Worm (Caenorhabditis elegans) whole organism, L4 larva: Measurements from ENCODE around the gene rpl-15.
A peak's percentile ranks its signal among the peaks of the same experiment; 100 is the strongest.

Experiments used
- D1046.2 ChIP-seq: fragments of 200-800 bp; sonication (Bioruptor generic); IDR thresholded peaks from 2 replicates; pipeline ENCODE4 v1.3.6; 2022; ENCODE audit warnings: missing genetic modification characterization, missing compliant biosample characterization
- T26A8.4 ChIP-seq: fragments of 200-800 bp; sonication (Bioruptor generic); IDR thresholded peaks from 2 replicates; pipeline ENCODE4 v1.3.6; 2022; ENCODE audit warnings: missing genetic modification characterization, missing compliant biosample characterization
- ZK546.5 ChIP-seq, 2 experiments: sonication (generic microtip); optimal IDR thresholded peaks; 2 replicates each; lab custom pipeline; 2017; ENCODE audit warnings: missing biosample characterization in 2 of 2, missing genetic modification characterization in 2 of 2
- aha-1 ChIP-seq: fragments of 150-350 bp; peaks from one replicate; lab custom pipeline; 2014; ENCODE audit warnings: missing biosample characterization, missing genetic modification characterization
- ama-1 ChIP-seq: fragments of 150-350 bp; optimal IDR thresholded peaks from 2 replicates; lab custom pipeline; 2014; ENCODE audit warnings: inconsistent platforms, mixed read lengths
- arid-1 ChIP-seq: fragments of 200-800 bp; sonication (Bioruptor generic); conservative IDR thresholded peaks from 2 replicates; pipeline ENCODE4 v1.3.6; 2022; ENCODE audit warnings: missing genetic modification reagents, missing genetic modification characterization, missing compliant biosample characterization
- ceh-62 ChIP-seq: sonication (generic microtip); optimal IDR thresholded peaks from 2 replicates; lab custom pipeline; 2017; ENCODE audit warnings: missing biosample characterization, missing genetic modification characterization
- ctbp-1 ChIP-seq: fragments of 200-800 bp; sonication (Bioruptor generic); IDR thresholded peaks from 2 replicates; pipeline ENCODE4 v1.3.6; 2022; ENCODE audit warnings: missing genetic modification reagents, missing genetic modification characterization, missing compliant biosample characterization
- dmd-6 ChIP-seq: fragments of 200-800 bp; sonication (Bioruptor generic); IDR thresholded peaks from 2 replicates; pipeline ENCODE4 v1.3.6; 2022; ENCODE audit warnings: missing genetic modification reagents, missing genetic modification characterization, missing compliant biosample characterization
- dmd-8 ChIP-seq: fragments of 200-800 bp; sonication (Bioruptor generic); IDR thresholded peaks from 2 replicates; pipeline ENCODE4 v1.3.6; 2022; ENCODE audit warnings: missing genetic modification characterization, missing compliant biosample characterization
- duxl-1 ChIP-seq: sonication (generic microtip); optimal IDR thresholded peaks from 2 replicates; lab custom pipeline; 2016; ENCODE audit warnings: mild to moderate bottlenecking, missing genetic modification characterization, moderate library complexity, missing compliant biosample characterization; ENCODE audit not compliant: poor library complexity
- egl-27 ChIP-seq: sonication (generic microtip); optimal IDR thresholded peaks from 3 replicates; lab custom pipeline; 2017; ENCODE audit warnings: missing biosample characterization, missing genetic modification reagents, missing genetic modification characterization
- fkh-10 ChIP-seq: fragments of 150-350 bp; optimal IDR thresholded peaks from 2 replicates; lab custom pipeline; 2014; ENCODE audit warnings: missing biosample characterization, missing genetic modification reagents, missing genetic modification characterization
- fos-1 ChIP-seq: fragments of 150-350 bp; optimal IDR thresholded peaks from 2 replicates; lab custom pipeline; 2014; ENCODE audit warnings: missing biosample characterization, missing genetic modification characterization
- hif-1 ChIP-seq, 2 experiments: sonication (generic microtip); optimal IDR thresholded peaks; 2 replicates each; lab custom pipeline; 2016 to 2017; ENCODE audit warnings: missing compliant biosample characterization in 2 of 2, missing genetic modification characterization in 2 of 2, missing genetic modification reagents in 2 of 2, missing genotype in 2 of 2, mild to moderate bottlenecking in 1 of 2
- hlh-11 ChIP-seq: fragments of 200-800 bp; sonication (Bioruptor generic); optimal IDR thresholded peaks from 2 replicates; lab custom pipeline; 2018; ENCODE audit warnings: mild to moderate bottlenecking, missing genetic modification characterization, missing compliant biosample characterization
- hlh-30 ChIP-seq: sonication (generic microtip); optimal IDR thresholded peaks from 2 replicates; lab custom pipeline; 2017; ENCODE audit warnings: antibody characterized with exemption, mild to moderate bottlenecking, missing genetic modification characterization, missing compliant biosample characterization; ENCODE audit not compliant: insufficient read depth
- jun-1 ChIP-seq: fragments of 150-350 bp; optimal IDR thresholded peaks from 2 replicates; lab custom pipeline; 2014; ENCODE audit warnings: missing biosample characterization, missing genetic modification reagents, missing genetic modification characterization
- lim-7 ChIP-seq: fragments of 200-800 bp; sonication (Bioruptor generic); IDR thresholded peaks from 2 replicates; pipeline ENCODE4 v1.3.6; 2022; ENCODE audit warnings: missing genetic modification characterization, missing compliant biosample characterization
- lin-39 ChIP-seq: fragments of 150-350 bp; optimal IDR thresholded peaks from 2 replicates; lab custom pipeline; 2014; ENCODE audit warnings: missing biosample characterization, missing genetic modification reagents, missing genetic modification characterization
- madf-5 ChIP-seq, 2 experiments: fragments of 200-800 bp; sonication (Bioruptor generic); IDR thresholded peaks; 2 replicates each; pipeline ENCODE4 v1.3.6; 2022; ENCODE audit warnings: missing compliant biosample characterization in 2 of 2, missing genetic modification characterization in 2 of 2
- mdt-29 ChIP-seq: fragments of 200-800 bp; sonication (Bioruptor generic); IDR thresholded peaks from 2 replicates; pipeline ENCODE4 v1.3.6; 2022; ENCODE audit warnings: missing genetic modification reagents, missing genetic modification characterization, missing compliant biosample characterization
- nhr-102 ChIP-seq: sonication (generic microtip); optimal IDR thresholded peaks from 2 replicates; lab custom pipeline; 2016; ENCODE audit warnings: mild to moderate bottlenecking, missing genetic modification characterization, moderate library complexity, missing compliant biosample characterization
- nhr-11 ChIP-seq: fragments of 150-350 bp; optimal IDR thresholded peaks from 2 replicates; lab custom pipeline; 2014; ENCODE audit warnings: missing biosample characterization, missing genetic modification characterization
- nhr-25 ChIP-seq: sonication (generic microtip); optimal IDR thresholded peaks from 2 replicates; lab custom pipeline; 2017; ENCODE audit warnings: missing genetic modification characterization, mild to moderate bottlenecking, missing compliant biosample characterization, antibody characterized with exemption, moderate library complexity, borderline replicate concordance; ENCODE audit not compliant: insufficient read depth
- nhr-41 ChIP-seq: fragments of 200-800 bp; sonication (Bioruptor generic); IDR thresholded peaks from 2 replicates; pipeline ENCODE4 v1.3.6; 2022; ENCODE audit warnings: missing genetic modification reagents, missing genetic modification characterization, missing compliant biosample characterization
- nhr-6 ChIP-seq: fragments of 150-350 bp; optimal IDR thresholded peaks from 2 replicates; lab custom pipeline; 2014; ENCODE audit warnings: missing biosample characterization, missing genetic modification characterization
- pha-4 ChIP-seq, 2 experiments: fragments of 150-350 bp in 1 of 2; fragments of 200-800 bp in 1 of 2; sonication (Bioruptor generic) in 1 of 2; IDR thresholded peaks in 1 of 2; optimal IDR thresholded peaks in 1 of 2; 2 replicates each; pipeline versions ENCODE4 v1.3.6 to Lab custom; 2014 to 2022; ENCODE audit warnings: missing genetic modification characterization in 2 of 2, missing genetic modification reagents in 2 of 2, missing biosample characterization in 1 of 2, missing compliant biosample characterization in 1 of 2
- pqm-1 ChIP-seq: sonication (generic microtip); optimal IDR thresholded peaks from 2 replicates; lab custom pipeline; 2017; ENCODE audit warnings: missing biosample characterization, missing genetic modification characterization
- rbr-2 ChIP-seq: sonication (generic microtip); optimal IDR thresholded peaks from 2 replicates; lab custom pipeline; 2016; ENCODE audit warnings: missing genotype, missing genetic modification characterization, missing compliant biosample characterization
- saeg-2 ChIP-seq: fragments of 200-800 bp; sonication (Bioruptor generic); IDR thresholded peaks from 2 replicates; pipeline ENCODE4 v1.3.6; 2022; ENCODE audit warnings: missing genetic modification reagents, missing genetic modification characterization, missing compliant biosample characterization
- set-16 ChIP-seq: fragments of 200-800 bp; sonication (Bioruptor generic); IDR thresholded peaks from 2 replicates; pipeline ENCODE4 v1.3.6; 2022; ENCODE audit warnings: missing genetic modification reagents, missing genetic modification characterization, missing compliant biosample characterization
- skn-1 ChIP-seq: fragments of 150-350 bp; optimal IDR thresholded peaks from 2 replicates; lab custom pipeline; 2014; ENCODE audit warnings: missing biosample characterization, missing genetic modification characterization
- snpc-1.2 ChIP-seq: fragments of 200-800 bp; sonication (Bioruptor generic); IDR thresholded peaks from 2 replicates; pipeline ENCODE4 v1.3.6; 2022; ENCODE audit warnings: missing genetic modification reagents, missing genetic modification characterization, missing compliant biosample characterization
- spr-1 ChIP-seq: sonication (generic microtip); optimal IDR thresholded peaks from 2 replicates; lab custom pipeline; 2016; ENCODE audit warnings: mild to moderate bottlenecking, missing genetic modification characterization, missing compliant biosample characterization
- tag-97 ChIP-seq: fragments of 200-800 bp; sonication (Bioruptor generic); IDR thresholded peaks from 2 replicates; pipeline ENCODE4 v1.3.6; 2022; ENCODE audit warnings: missing genetic modification characterization, missing compliant biosample characterization
- unc-62 ChIP-seq, 3 experiments: fragments of 150-350 bp in 1 of 3; sonication (generic microtip); optimal IDR thresholded peaks in 2 of 3; peaks in 1 of 3; 1 replicate in 1 of 3; 2 replicates in 2 of 3; lab custom pipeline; 2014 to 2017; ENCODE audit warnings: missing biosample characterization in 3 of 3, missing genetic modification characterization in 3 of 3, missing genetic modification reagents in 3 of 3, missing genotype in 1 of 3
- zag-1 ChIP-seq: fragments of 150-350 bp; optimal IDR thresholded peaks from 2 replicates; lab custom pipeline; 2014; ENCODE audit warnings: missing biosample characterization, missing genetic modification characterization
- zip-2 ChIP-seq: fragments of 150-350 bp; optimal IDR thresholded peaks from 2 replicates; lab custom pipeline; 2014; ENCODE audit warnings: missing biosample characterization, missing genetic modification characterization
- ztf-7 ChIP-seq: fragments of 150-350 bp; optimal IDR thresholded peaks from 2 replicates; lab custom pipeline; 2014; ENCODE audit warnings: missing biosample characterization, missing genetic modification characterization

rpl-15 gene

DNA sequence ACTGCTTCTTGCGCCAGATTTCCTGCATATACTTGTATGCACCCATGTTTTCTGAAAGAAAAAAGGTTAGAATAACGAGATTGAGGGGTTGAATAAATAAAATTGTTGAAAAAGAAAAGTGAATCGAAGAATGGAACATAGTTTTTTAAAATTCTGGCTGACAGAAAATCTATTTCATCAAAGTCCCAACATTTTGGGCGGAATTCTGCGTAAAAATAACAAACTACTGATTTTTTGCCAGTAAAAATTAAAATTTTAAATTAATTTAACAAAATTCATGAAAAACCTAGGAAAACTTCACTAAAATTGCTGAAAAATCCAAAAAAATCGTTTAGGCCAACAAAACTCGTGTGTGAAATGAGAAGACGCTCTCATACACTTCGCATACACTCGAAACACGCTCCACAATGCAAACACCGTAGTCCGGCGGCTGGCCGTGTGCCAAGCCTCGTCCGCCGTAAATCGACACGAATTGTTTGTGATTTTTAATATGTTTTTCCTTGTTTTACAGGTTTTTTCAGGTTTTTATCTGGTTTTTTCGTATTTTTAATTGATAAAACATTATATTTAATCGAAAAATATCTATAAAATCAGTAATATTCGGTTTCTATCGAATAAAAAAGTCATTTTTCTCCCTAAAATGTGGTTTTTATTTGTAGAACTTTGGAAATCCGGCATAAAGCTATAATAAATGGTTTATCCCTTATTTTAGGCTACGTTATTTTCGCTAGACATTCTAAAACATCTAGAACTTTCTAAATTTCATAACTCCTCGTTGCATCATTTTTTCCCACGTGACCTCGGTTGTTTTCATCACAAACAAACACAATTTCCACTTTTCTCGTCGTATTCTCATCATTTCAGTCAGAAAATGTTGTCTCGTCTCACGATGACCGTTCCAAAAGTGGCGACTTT lies at the start of gene rpl-15, which contains the start of gene K11H12.8 (continued):
- peak; percentile 100 for TF ChIP-seq dmd-6 (GFP tag; lab: Robert Waterston, UW)
- TF ChIP-seq spr-1 (tag; lab: Kevin White, UChicago) = peak; percentile 98
- TF ChIP-seq hlh-11 = peak; percentile 100
- TF ChIP-seq lim-7 (GFP tag; lab: Robert Waterston, UW) = peak; percentile 90
- TF ChIP-seq hlh-30 (tag; lab: Kevin White, UChicago) = peak; percentile 100
- peak; percentile 71 for TF ChIP-seq set-16 (GFP tag; lab: Robert Waterston, UW)
- peak; percentile 98 for TF ChIP-seq nhr-25 (tag; lab: Kevin White, UChicago)
- TF ChIP-seq egl-27 (tag; lab: Kevin White, UChicago) = no peak

DNA sequence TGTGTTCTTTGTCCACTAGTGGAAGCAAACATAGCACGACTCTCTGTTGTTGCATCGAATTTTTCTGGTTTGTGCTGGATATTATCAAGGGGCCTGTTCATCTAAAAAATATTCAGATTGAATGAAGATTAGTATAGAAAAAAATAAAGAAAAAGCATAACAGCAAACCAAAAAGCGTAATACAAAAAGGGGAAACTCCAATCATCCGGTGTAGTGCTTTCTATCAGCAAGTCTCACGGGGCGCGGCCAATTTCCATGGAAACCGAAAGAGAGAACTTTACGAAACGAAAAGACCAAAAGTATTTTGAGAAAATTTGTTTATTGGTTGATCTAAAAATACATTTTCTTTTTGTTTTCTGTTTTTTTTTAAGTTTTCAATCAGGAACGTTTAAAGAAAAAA lies 43.9 kb upstream of the rpl-15 start, which contains the start of gene Y55F3C.17:
Gene Y55F3C.17 (minus strand): TSS at position 101 of the 400 bp plus-strand sequence.
- peak; percentile 5 for TF ChIP-seq aha-1 (tag; lab: Kevin White, UChicago)
- TF ChIP-seq T26A8.4 (GFP tag; lab: Robert Waterston, UW) = no peak

DNA sequence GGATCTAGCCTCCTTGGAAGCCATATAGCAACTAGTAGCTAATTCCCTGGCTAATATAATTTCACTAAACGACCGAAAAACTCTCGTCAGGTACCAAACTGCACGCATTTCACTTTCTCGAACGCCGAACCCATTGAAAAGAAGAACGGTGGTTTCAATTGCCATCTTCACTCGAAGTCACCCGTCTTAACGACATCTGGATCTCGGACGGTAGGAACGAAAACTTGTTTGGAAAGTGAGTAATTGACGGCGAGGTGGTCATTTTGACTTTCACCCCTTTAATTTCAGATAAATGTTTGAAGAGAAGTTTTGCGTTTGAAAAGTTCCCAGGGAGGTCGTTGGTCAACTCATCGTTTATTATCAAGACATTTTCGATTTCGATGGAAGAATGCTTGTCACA lies 30.4 kb upstream of the rpl-15 start:
- TF ChIP-seq hif-1 (tag; optimal IDR thresholded peaks at IDR 0.05; lab: Kevin White, UChicago) = no peak
- TF ChIP-seq unc-62 (GFP tag; optimal IDR thresholded peaks at IDR 0.05 in 1 of 2; lab: Kevin White, UChicago) = peak in 1 of 2 experiments; percentile 90
- no peak for TF ChIP-seq unc-62 (tag; optimal IDR thresholded peaks at IDR 0.05; lab: Kevin White, UChicago)
- TF ChIP-seq aha-1 (tag; lab: Kevin White, UChicago) = peak; percentile 65

DNA sequence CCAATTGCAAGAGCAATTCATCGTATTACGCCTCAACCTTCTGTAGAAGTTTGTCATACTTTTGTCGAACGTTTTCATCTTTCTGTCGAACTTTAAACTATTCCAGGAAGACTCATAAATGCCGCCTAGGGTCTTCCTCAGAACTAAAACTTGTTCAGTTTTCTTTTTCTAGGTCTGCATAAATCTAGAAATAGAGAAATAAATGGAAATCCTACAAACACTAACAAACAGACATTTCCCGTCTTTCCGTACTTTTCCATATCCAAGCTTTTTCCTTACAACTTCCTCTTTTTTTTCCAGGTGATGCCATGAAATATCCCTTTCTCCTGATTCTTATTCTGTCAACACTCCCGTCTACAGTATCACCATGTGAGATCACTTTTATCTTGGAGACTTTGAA lies 29.8 kb upstream of the rpl-15 start, which contains the start of gene cutl-28:
Gene cutl-28 (plus strand): TSS at position 301 of the 400 bp plus-strand sequence.
- TF ChIP-seq madf-5 (GFP tag; IDR thresholded peaks at IDR 0.05; lab: Robert Waterston, UW) (no peak), lin-39 (no peak), nhr-41 (GFP tag; lab: Robert Waterston, UW) (no peak), zip-2 (tag; lab: Kevin White, UChicago) (no peak), fkh-10 (GFP tag; lab: Kevin White, UChicago) (no peak), jun-1 (no peak), pqm-1 (tag; lab: Kevin White, UChicago) (no peak), ama-1 (lab: Kevin White, UChicago) (no peak), mdt-29 (GFP tag; lab: Robert Waterston, UW) (no peak), nhr-11 (tag; lab: Kevin White, UChicago) (no peak), ctbp-1 (no peak), rbr-2 (no peak), lim-7 (GFP tag; lab: Robert Waterston, UW) (no peak)

DNA sequence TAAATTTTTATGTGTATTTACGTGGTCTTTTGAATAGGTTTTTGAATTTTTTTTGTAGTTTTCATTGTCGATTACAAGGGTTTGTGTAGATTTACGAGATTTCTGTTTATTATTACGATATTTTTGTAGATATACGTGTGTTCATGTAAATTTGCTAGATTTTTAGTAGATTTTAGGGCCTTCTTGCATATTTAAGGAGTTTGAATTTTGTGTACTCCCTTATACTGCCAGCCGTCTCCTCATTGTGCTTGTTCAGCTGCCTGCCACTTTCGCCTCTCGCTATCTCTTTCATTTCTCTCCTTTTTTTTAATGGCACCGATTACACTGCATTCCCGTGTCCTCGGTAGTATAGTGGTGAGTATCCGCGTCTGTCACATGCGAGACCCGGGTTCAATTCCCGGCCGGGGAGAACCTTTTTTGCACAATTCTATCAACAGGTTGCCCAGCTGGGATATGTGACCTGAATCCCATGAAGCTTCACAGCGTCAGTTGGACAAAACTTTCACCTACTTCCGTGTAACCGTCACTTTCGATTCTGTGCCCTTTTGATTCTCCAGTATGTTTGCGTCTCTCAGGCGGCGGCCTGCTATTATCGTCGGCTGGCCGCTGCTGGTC lies 28.5 kb upstream of the rpl-15 start:
- TF ChIP-seq tag-97 = no peak
- TF ChIP-seq fos-1 = no peak
- peak; percentile 80; the same call in 1 of the 2 replicates for TF ChIP-seq nhr-41 (GFP tag; lab: Robert Waterston, UW)
- no peak for TF ChIP-seq ceh-62 (tag; lab: Kevin White, UChicago)
- TF ChIP-seq D1046.2 (GFP tag; lab: Robert Waterston, UW) = peak; percentile 82; the same call in 1 of the 2 replicates
- TF ChIP-seq arid-1 (GFP tag; lab: Robert Waterston, UW) = peak; percentile 80
- no peak for TF ChIP-seq zag-1 (tag; lab: Kevin White, UChicago)
- TF ChIP-seq ztf-7 = peak; percentile 57
- TF ChIP-seq saeg-2 (GFP tag; lab: Robert Waterston, UW) = 0 out of 2 replicates have a peak, but pooled peaks have one; percentile 12
- TF ChIP-seq hlh-30 (tag; lab: Kevin White, UChicago) = peak; percentile 90
- peak; percentile 16 for TF ChIP-seq duxl-1 (tag; lab: Kevin White, UChicago)
- no peak for TF ChIP-seq nhr-102
- TF ChIP-seq ZK546.5 (tag; optimal IDR thresholded peaks at IDR 0.05; lab: Kevin White, UChicago) = no peak
- TF ChIP-seq dmd-8 (GFP tag; lab: Robert Waterston, UW) = peak; percentile 91
- TF ChIP-seq pha-4 (GFP tag; IDR thresholded peaks at IDR 0.05; lab: Robert Waterston, UW) = no peak
- TF ChIP-seq pha-4 (tag; optimal IDR thresholded peaks at IDR 0.05; lab: Kevin White, UChicago) = no peak
- peak; percentile 35 for TF ChIP-seq nhr-11 (tag; lab: Kevin White, UChicago)
- no peak for TF ChIP-seq skn-1 (tag; lab: Kevin White, UChicago)
- no peak for TF ChIP-seq nhr-6 (tag; lab: Kevin White, UChicago)
- peak; percentile 85 for TF ChIP-seq snpc-1.2 (GFP tag; lab: Robert Waterston, UW)
